Fruit fly (Drosophila melanogaster): ENCODE data around the gene Erk7.

Erk7 gene

dm6 chrX:9284024-9284738 is 16.7 kb upstream of the Erk7 start, which contains the start of gene lz (continued):
- no peak for TF ChIP-seq Ets96B (tag; optimal IDR thresholded peaks at IDR 0.05)
- TF ChIP-seq CG9139 (GFP tag; optimal IDR thresholded peaks at IDR 0.05): no peak
- TF ChIP-seq CG6854 (GFP tag; optimal IDR thresholded peaks at IDR 0.05): peak; percentile 11
- TF ChIP-seq Sox15 (GFP tag; optimal IDR thresholded peaks at IDR 0.05): no peak
- TF ChIP-seq ss (GFP tag; optimal IDR thresholded peaks at IDR 0.05): peak; percentile 2 to 7
- TF ChIP-seq net (GFP tag; optimal IDR thresholded peaks at IDR 0.05): no peak
- no peak for TF ChIP-seq fd85E (GFP tag; optimal IDR thresholded peaks at IDR 0.05)
- TF ChIP-seq CG8319 (GFP tag; optimal IDR thresholded peaks at IDR 0.05): no peak
- peak; percentile 66; the same call in 2 of the 3 replicates for TF ChIP-seq CG8119 (GFP tag; IDR thresholded peaks at IDR 0.05)
- no peak for TF ChIP-seq CG16779 (tag; optimal IDR thresholded peaks at IDR 0.05)
- TF ChIP-seq CG34406 (GFP tag; optimal IDR thresholded peaks at IDR 0.05): no peak
- TF ChIP-seq CG32006 (GFP tag; optimal IDR thresholded peaks at IDR 0.05): no peak
- TF ChIP-seq Lpt (GFP tag; optimal IDR thresholded peaks at IDR 0.05): no peak
- no peak for TF ChIP-seq CG10669 (GFP tag; optimal IDR thresholded peaks at IDR 0.05)

dm6 chrX:9282783-9283289 is 15.3 kb upstream of the Erk7 start, which contains the start of gene c11.1:
c11.1 (minus strand) TSS chrX:9283117.
- peak; percentile 37 for TF ChIP-seq Sox14 (GFP tag; optimal IDR thresholded peaks at IDR 0.05)
- no peak for TF ChIP-seq Ets21C (GFP tag; optimal IDR thresholded peaks at IDR 0.05)
- no peak for TF ChIP-seq CG6854 (GFP tag; optimal IDR thresholded peaks at IDR 0.05)
- TF ChIP-seq Eip78C (GFP tag): peak; percentile 29
- TF ChIP-seq CG8119 (GFP tag; IDR thresholded peaks at IDR 0.05): 0 out of 3 replicates have a peak, but pooled peaks have one; percentile 17
- TF ChIP-seq esn (GFP tag; optimal IDR thresholded peaks at IDR 0.05): peak; percentile 22
- TF ChIP-seq CG9139 (GFP tag; optimal IDR thresholded peaks at IDR 0.05): no peak
- TF ChIP-seq CG6808 (GFP tag; optimal IDR thresholded peaks at IDR 0.05): peak; percentile 64
- TF ChIP-seq CG15336 (GFP tag; IDR thresholded peaks at IDR 0.05): 0 out of 2 replicates have a peak, but pooled peaks have one; percentile 33

dm6 chrX:9281998-9282644 is 14.6 kb upstream of the Erk7 start:
- no peak for TF ChIP-seq Hr39 (GFP tag; optimal IDR thresholded peaks at IDR 0.05)
- TF ChIP-seq fd85E (GFP tag; optimal IDR thresholded peaks at IDR 0.05): no peak

dm6 chrX:9272830-9273507 is 5.5 kb upstream of the Erk7 start, which contains the start of the genes Cfp1 and Aladin:
Cfp1 (minus strand) TSS chrX:9272960.
Aladin (plus strand) TSS chrX:9273413.
- peak; percentile 24 for TF ChIP-seq esn (GFP tag; optimal IDR thresholded peaks at IDR 0.05)
- TF ChIP-seq spab (GFP tag; optimal IDR thresholded peaks at IDR 0.05): no peak
- no peak for TF ChIP-seq CG15336 (GFP tag; IDR thresholded peaks at IDR 0.05)
- TF ChIP-seq fd85E (GFP tag; optimal IDR thresholded peaks at IDR 0.05): no peak
- no peak for TF ChIP-seq CG31627 (GFP tag; optimal IDR thresholded peaks at IDR 0.05)

- TF ChIP-seq CG8632 (GFP tag; optimal IDR thresholded peaks at IDR 0.05): no peak
- no peak for TF ChIP-seq CG8319 (GFP tag; optimal IDR thresholded peaks at IDR 0.05)
- no peak for TF ChIP-seq Blimp-1 (GFP tag; optimal IDR thresholded peaks at IDR 0.05)
- TF ChIP-seq pdm3 (GFP tag; optimal IDR thresholded peaks at IDR 0.05): no peak
- TF ChIP-seq fd59A (GFP tag; optimal IDR thresholded peaks at IDR 0.05): no peak
- TF ChIP-seq spab (GFP tag; optimal IDR thresholded peaks at IDR 0.05): no peak
- no peak for TF ChIP-seq topi (GFP tag; optimal IDR thresholded peaks at IDR 0.05)
- no peak for TF ChIP-seq CG11902 (GFP tag; optimal IDR thresholded peaks at IDR 0.05)
- no peak for TF ChIP-seq Sox14 (GFP tag; optimal IDR thresholded peaks at IDR 0.05)
- no peak for TF ChIP-seq Sox102F (GFP tag; optimal IDR thresholded peaks at IDR 0.05)
- no peak for TF ChIP-seq Smox (GFP tag; optimal IDR thresholded peaks at IDR 0.05)
- TF ChIP-seq dac (GFP tag; optimal IDR thresholded peaks at IDR 0.05): no peak
- TF ChIP-seq Lpt (GFP tag; optimal IDR thresholded peaks at IDR 0.05): no peak
- TF ChIP-seq salr (GFP tag; optimal IDR thresholded peaks at IDR 0.05): no peak
- no peak for TF ChIP-seq CG9139 (GFP tag; optimal IDR thresholded peaks at IDR 0.05)
- TF ChIP-seq OdsH (GFP tag; optimal IDR thresholded peaks at IDR 0.05): no peak
- no peak for TF ChIP-seq CG6792 (GFP tag; optimal IDR thresholded peaks at IDR 0.05)
- TF ChIP-seq CG16779 (tag; optimal IDR thresholded peaks at IDR 0.05): no peak
Measured at dm6 chrX:9269825-9270224, 2.3 kb upstream of the Erk7 start, which contains the start of gene CG17440. CG17440 (minus strand) TSS chrX:9269925.
